Fruit fly (Drosophila melanogaster) whole organism, pupa: ENCODE data around the gene MTF-1.

Source experiments
- CG13204 ChIP-seq: fragments of 200-800 bp; sonication (Bioruptor generic); optimal IDR thresholded peaks from 2 replicates; lab custom pipeline; 2018; ENCODE audit warnings: missing biosample characterization, mild to moderate bottlenecking, missing genetic modification characterization, moderate library complexity
- CG15710 ChIP-seq: fragments of 200-800 bp; sonication (Bioruptor generic); optimal IDR thresholded peaks from 2 replicates; lab custom pipeline; 2018; ENCODE audit warnings: missing biosample characterization, mild to moderate bottlenecking, missing genetic modification characterization, moderate library complexity
- CG32121 ChIP-seq: fragments of 200-800 bp; sonication (Bioruptor generic); IDR thresholded peaks from 2 replicates; pipeline ENCODE4 v1.3.6; 2022; ENCODE audit warnings: missing biosample characterization, missing genetic modification characterization

- no peak for TF ChIP-seq CG15710 (tag; lab: Kevin White, UChicago)
- TF ChIP-seq CG32121 (GFP tag; lab: Robert Waterston, UW): no peak
- no peak for TF ChIP-seq CG13204 (GFP tag; lab: Kevin White, UChicago)
These were observed 26.3 kb downstream of the MTF-1 start for dm6 chr3L:9456389-9456788.
